Fruit fly (Drosophila melanogaster) whole organism, embryonic: ENCODE data around the gene CG46458.
A peak's percentile ranks its signal among the peaks of the same experiment; 100 is the strongest.

Experiments used
- Aef1 ChIP-seq: fragments of 200-800 bp; sonication (Bioruptor generic); IDR thresholded peaks from 3 replicates; pipeline ENCODE4 v1.3.6; 2022; ENCODE audit warnings: missing biosample characterization, missing genetic modification characterization
- Atf3 ChIP-seq: fragments of 200-800 bp; sonication (Bioruptor generic); optimal IDR thresholded peaks from 3 replicates; lab custom pipeline; 2016; ENCODE audit warnings: missing biosample characterization, missing genetic modification characterization
- Atf6 ChIP-seq: fragments of 200-800 bp; sonication (Bioruptor generic); IDR thresholded peaks from 2 replicates; pipeline ENCODE4 v1.3.6; 2022; ENCODE audit warnings: missing biosample characterization, missing genetic modification characterization
- Awh ChIP-seq: fragments of 200-800 bp; sonication (Bioruptor generic); IDR thresholded peaks from 2 replicates; pipeline ENCODE4, ENCODE4 v1.3.6; 2022; ENCODE audit warnings: missing biosample characterization, missing genetic modification characterization
- CG1024 ChIP-seq: fragments of 200-800 bp; sonication (Bioruptor generic); IDR thresholded peaks from 2 replicates; pipeline ENCODE4 v1.3.6; 2022; ENCODE audit warnings: missing biosample characterization, missing genetic modification characterization
- CG10366 ChIP-seq: fragments of 200-800 bp; sonication (Bioruptor generic); IDR thresholded peaks from 2 replicates; pipeline ENCODE4 v1.3.6; 2022; ENCODE audit warnings: missing biosample characterization, missing genetic modification characterization
- CG10431 ChIP-seq: fragments of 200-800 bp; sonication (Bioruptor generic); optimal IDR thresholded peaks from 3 replicates; lab custom pipeline; 2018; ENCODE audit warnings: missing biosample characterization, mild to moderate bottlenecking, missing genetic modification characterization
- CG10462 ChIP-seq: fragments of 200-800 bp; sonication (Bioruptor generic); optimal IDR thresholded peaks from 2 replicates; lab custom pipeline; 2016; ENCODE audit warnings: missing biosample characterization, missing genetic modification characterization
- CG11504 ChIP-seq: fragments of 200-800 bp; sonication (Bioruptor generic); optimal IDR thresholded peaks from 3 replicates; lab custom pipeline; 2019; ENCODE audit warnings: missing biosample characterization, mild to moderate bottlenecking, missing genetic modification characterization, moderate library complexity
- CG11723 ChIP-seq: fragments of 200-800 bp; sonication (Bioruptor generic); optimal IDR thresholded peaks from 2 replicates; lab custom pipeline; 2017; ENCODE audit warnings: missing biosample characterization, mild to moderate bottlenecking, missing genetic modification characterization
- CG12071 ChIP-seq: fragments of 200-800 bp; sonication (Bioruptor generic); optimal IDR thresholded peaks from 3 replicates; lab custom pipeline; 2018; ENCODE audit warnings: missing biosample characterization, mild to moderate bottlenecking, missing genetic modification characterization
- CG12942 ChIP-seq: fragments of 200-800 bp; sonication (Bioruptor generic); optimal IDR thresholded peaks from 3 replicates; lab custom pipeline; 2016; ENCODE audit warnings: missing biosample characterization, missing genetic modification characterization
- CG14050 ChIP-seq: fragments of 200-800 bp; sonication (Bioruptor generic); IDR thresholded peaks from 3 replicates; pipeline ENCODE4 v1.3.6; 2022; ENCODE audit warnings: missing biosample characterization, missing genetic modification characterization
- CG16815 ChIP-seq: fragments of 200-800 bp; sonication (Bioruptor generic); optimal IDR thresholded peaks from 3 replicates; lab custom pipeline; 2017; ENCODE audit warnings: missing biosample characterization, mild to moderate bottlenecking, missing genetic modification characterization
- CG18262 ChIP-seq: fragments of 200-800 bp; optimal IDR thresholded peaks from 3 replicates; lab custom pipeline; 2019; ENCODE audit warnings: missing biosample characterization, mild to moderate bottlenecking, missing genetic modification characterization, moderate library complexity
- CG2199 ChIP-seq: fragments of 200-800 bp; sonication (Bioruptor generic); IDR thresholded peaks from 3 replicates; pipeline ENCODE4 v1.3.6; 2022; ENCODE audit warnings: missing biosample characterization, missing genetic modification characterization
- CG31365 ChIP-seq: fragments of 200-800 bp; sonication (Bioruptor generic); optimal IDR thresholded peaks from 2 replicates; lab custom pipeline; 2018; ENCODE audit warnings: missing biosample characterization, mild to moderate bottlenecking, missing genetic modification characterization
- CG31388 ChIP-seq: fragments of 200-800 bp; sonication (Bioruptor generic); optimal IDR thresholded peaks from 2 replicates; lab custom pipeline; 2016; ENCODE audit warnings: missing biosample characterization, missing genetic modification characterization
- CG4360 ChIP-seq: fragments of 200-800 bp; sonication (Bioruptor generic); IDR thresholded peaks from 2 replicates; pipeline ENCODE4 v1.3.6; 2022; ENCODE audit warnings: missing biosample characterization, missing genetic modification characterization
- CG4424 ChIP-seq: fragments of 200-800 bp; sonication (Bioruptor generic); optimal IDR thresholded peaks from 3 replicates; lab custom pipeline; 2016; ENCODE audit warnings: missing biosample characterization, missing genetic modification characterization
- CG9727 ChIP-seq: fragments of 200-800 bp; sonication (Bioruptor generic); optimal IDR thresholded peaks from 3 replicates; lab custom pipeline; 2017; ENCODE audit warnings: missing biosample characterization, mild to moderate bottlenecking, missing genetic modification characterization
- CkIIα-i1 ChIP-seq: fragments of 200-800 bp; sonication (Bioruptor generic); IDR thresholded peaks from 2 replicates; pipeline ENCODE4 v1.3.6; 2022; ENCODE audit warnings: missing biosample characterization, missing genetic modification characterization
- Max ChIP-seq: fragments of 200-800 bp; sonication (Bioruptor generic); optimal IDR thresholded peaks from 2 replicates; lab custom pipeline; 2016; ENCODE audit warnings: missing biosample characterization, mild to moderate bottlenecking, missing genetic modification characterization
- Mes4 ChIP-seq: fragments of 200-800 bp; sonication (Bioruptor generic); optimal IDR thresholded peaks from 2 replicates; lab custom pipeline; 2016; ENCODE audit warnings: missing biosample characterization, missing genetic modification characterization
- NC2β ChIP-seq: fragments of 200-800 bp; sonication (Bioruptor generic); optimal IDR thresholded peaks from 2 replicates; lab custom pipeline; 2016; ENCODE audit warnings: missing biosample characterization, missing genetic modification characterization
- Tbp ChIP-seq: fragments of >200 bp; optimal IDR thresholded peaks from 2 replicates; lab custom pipeline; 2018; ENCODE audit warnings: missing biosample characterization, missing genetic modification characterization
- Vsx1 ChIP-seq: fragments of 200-800 bp; sonication (Bioruptor generic); optimal IDR thresholded peaks from 2 replicates; lab custom pipeline; 2017; ENCODE audit warnings: missing biosample characterization, mild to moderate bottlenecking, missing genetic modification characterization, missing genetic modification reagents
- Xbp1 ChIP-seq: fragments of 200-800 bp; sonication (Bioruptor generic); optimal IDR thresholded peaks from 3 replicates; lab custom pipeline; 2016; ENCODE audit warnings: missing biosample characterization, mild to moderate bottlenecking, missing genetic modification characterization
- crol ChIP-seq: fragments of 200-800 bp; sonication (Bioruptor generic); IDR thresholded peaks from 2 replicates; pipeline ENCODE4 v1.3.6; 2022; ENCODE audit warnings: missing biosample characterization, missing genetic modification characterization
- crp ChIP-seq, 2 experiments: fragments of 200-800 bp; sonication (Bioruptor generic); optimal IDR thresholded peaks; 2 replicates in 1 of 2; 3 replicates in 1 of 2; lab custom pipeline; 2017; ENCODE audit warnings: missing biosample characterization in 2 of 2, missing genetic modification characterization in 2 of 2, mild to moderate bottlenecking in 1 of 2, moderate library complexity in 1 of 2
- dan ChIP-seq: fragments of 200-800 bp; sonication (Bioruptor generic); IDR thresholded peaks from 2 replicates; pipeline ENCODE4 v1.3.6; 2022; ENCODE audit warnings: missing biosample characterization, missing genetic modification characterization
- dati ChIP-seq: fragments of 200-800 bp; sonication (Bioruptor generic); IDR thresholded peaks from 2 replicates; pipeline ENCODE4 v1.3.6; 2022; ENCODE audit warnings: missing biosample characterization, missing genetic modification characterization
- dmrt11E ChIP-seq: fragments of 200-800 bp; sonication (Bioruptor generic); optimal IDR thresholded peaks from 3 replicates; lab custom pipeline; 2018; ENCODE audit warnings: missing biosample characterization, mild to moderate bottlenecking, missing genetic modification characterization, moderate library complexity
- ham ChIP-seq: fragments of 200-800 bp; sonication (Bioruptor generic); IDR thresholded peaks from 2 replicates; pipeline ENCODE4 v1.3.6; 2022; ENCODE audit warnings: missing biosample characterization, missing genetic modification characterization
- hbn ChIP-seq: fragments of 200-800 bp; sonication (Bioruptor generic); IDR thresholded peaks from 2 replicates; pipeline ENCODE4 v1.3.6; 2022; ENCODE audit warnings: missing biosample characterization, missing genetic modification characterization; ENCODE audit not compliant: partially characterized antibody
- luna ChIP-seq: fragments of 200-800 bp; sonication (Bioruptor generic); optimal IDR thresholded peaks from 2 replicates; lab custom pipeline; 2016; ENCODE audit warnings: missing biosample characterization, missing genetic modification characterization
- prd ChIP-seq, 3 experiments: fragments of >200 bp in 2 of 3; fragments of 200-800 bp in 1 of 3; sonication (Bioruptor generic) in 1 of 3; optimal IDR thresholded peaks in 2 of 3; IDR thresholded peaks in 1 of 3; 2 replicates in 2 of 3; 3 replicates in 1 of 3; pipeline versions ENCODE4 v1.3.6 to Lab custom; 2017 to 2022; ENCODE audit warnings: missing biosample characterization in 1 of 3, missing genetic modification characterization in 1 of 3
- pzg ChIP-seq: fragments of 200-800 bp; sonication (Bioruptor generic); optimal IDR thresholded peaks from 3 replicates; lab custom pipeline; 2018; ENCODE audit warnings: missing biosample characterization, mild to moderate bottlenecking, missing genetic modification characterization, moderate library complexity
- slbo ChIP-seq: fragments of 200-800 bp; sonication (Bioruptor generic); IDR thresholded peaks from 2 replicates; pipeline ENCODE4 v1.3.6; 2022; ENCODE audit warnings: missing biosample characterization, missing genetic modification characterization
- so ChIP-seq: fragments of 200-800 bp; sonication (Bioruptor generic); IDR thresholded peaks from 3 replicates; pipeline ENCODE4 v1.3.6; 2022; ENCODE audit warnings: missing biosample characterization, missing genetic modification characterization
- sqz ChIP-seq: fragments of 200-800 bp; sonication (Bioruptor generic); optimal IDR thresholded peaks from 3 replicates; lab custom pipeline; 2018; ENCODE audit warnings: missing biosample characterization, mild to moderate bottlenecking, missing genetic modification characterization
- trem ChIP-seq: fragments of 200-800 bp; optimal IDR thresholded peaks from 3 replicates; lab custom pipeline; 2019; ENCODE audit warnings: missing biosample characterization, mild to moderate bottlenecking, missing genetic modification characterization, moderate library complexity

The CG46458 gene

dm6 chr3R:6970531-6970930 is 12.4 kb upstream of the CG46458 start (continued):
- TF ChIP-seq dati (GFP tag; lab: Robert Waterston, UW) (no peak), crol (GFP tag; lab: Robert Waterston, UW) (no peak), Max (GFP tag; lab: Kevin White, UChicago) (no peak), NC2β (no peak), CG31388 (GFP tag; lab: Kevin White, UChicago) (no peak), hbn (no peak), CG10462 (GFP tag; lab: Kevin White, UChicago) (no peak), CG12071 (no peak), prd (optimal IDR thresholded peaks at IDR 0.05; lab: Kevin White, UChicago) (no peak), prd (GFP tag; IDR thresholded peaks at IDR 0.05; lab: Robert Waterston, UW) (no peak), Atf6 (GFP tag; lab: Robert Waterston, UW) (no peak), Xbp1 (GFP tag; lab: Kevin White, UChicago) (peak; percentile 3), Aef1 (no peak), Mes4 (GFP tag; lab: Kevin White, UChicago) (no peak), ham (GFP tag; lab: Robert Waterston, UW) (no peak), Awh (GFP tag; lab: Robert Waterston, UW) (no peak), CG10366 (GFP tag; lab: Robert Waterston, UW) (no peak), CG18262 (no peak), CG16815 (no peak), dmrt11E (tag; lab: Kevin White, UChicago) (peak; percentile 2), CG14050 (GFP tag; lab: Robert Waterston, UW) (no peak), so (GFP tag; lab: Robert Waterston, UW) (no peak), CG31365 (tag; lab: Kevin White, UChicago) (no peak), CG9727 (GFP tag; lab: Kevin White, UChicago) (no peak), luna (GFP tag; lab: Kevin White, UChicago) (no peak), CG12942 (no peak), CG10431 (GFP tag; lab: Kevin White, UChicago) (peak; percentile 19), crp (GFP tag; optimal IDR thresholded peaks at IDR 0.05; lab: Kevin White, UChicago) (no peak), dan (GFP tag; lab: Robert Waterston, UW) (no peak), CG1024 (no peak), CG4360 (no peak)

dm6 chr3R:6969926-6970325 is 11.8 kb upstream of the CG46458 start:
- no peak for TF ChIP-seq CG11723 (GFP tag; lab: Kevin White, UChicago)
- no peak for TF ChIP-seq trem (tag; lab: Kevin White, UChicago)
- no peak for TF ChIP-seq Atf3 (GFP tag; lab: Kevin White, UChicago)
- TF ChIP-seq CkIIα-i1: no peak
- 0 out of 3 replicates have a peak, but pooled peaks have one; percentile 46 for TF ChIP-seq CG2199 (GFP tag; lab: Robert Waterston, UW)
- TF ChIP-seq NC2β: no peak
- TF ChIP-seq CG11504 (tag; lab: Kevin White, UChicago): peak; percentile 94
- no peak for TF ChIP-seq Vsx1 (GFP tag; lab: Kevin White, UChicago)
- no peak for TF ChIP-seq Tbp
- TF ChIP-seq pzg: no peak
- TF ChIP-seq slbo: no peak
- peak; percentile 20 for TF ChIP-seq sqz (GFP tag; lab: Kevin White, UChicago)
- no peak for TF ChIP-seq CG4424 (GFP tag; lab: Kevin White, UChicago)
- TF ChIP-seq luna (GFP tag; lab: Kevin White, UChicago): no peak
